Fruit fly (Drosophila melanogaster): ENCODE measurements around the gene smog.
A peak's percentile ranks its signal among the peaks of the same experiment; 100 is the strongest.

smog gene

dm6 chr2L:4821319-4821717 lies 31.3 kb upstream of the smog start (continued):
- peak; percentile 49; the same call in 2 of the 3 replicates for TF ChIP-seq ci (GFP tag; IDR thresholded peaks at IDR 0.05)
- TF ChIP-seq GATAe (GFP tag; conservative IDR thresholded peaks at IDR 0.05): no peak
- no peak for TF ChIP-seq ewg (GFP tag; optimal IDR thresholded peaks at IDR 0.05)
- TF ChIP-seq Trl (optimal IDR thresholded peaks at IDR 0.05): no peak
- peak; percentile 50 for TF ChIP-seq Trl (GFP tag; optimal IDR thresholded peaks at IDR 0.05)
- TF ChIP-seq NC2β (GFP tag; optimal IDR thresholded peaks at IDR 0.05): no peak
- no peak for TF ChIP-seq ftz-f1 (GFP tag; optimal IDR thresholded peaks at IDR 0.05)
- TF ChIP-seq zen2 (GFP tag; IDR thresholded peaks at IDR 0.05; ENCODE audit: partially characterized antibody): no peak
- peak; percentile 49 for TF ChIP-seq CG9817 (tag; optimal IDR thresholded peaks at IDR 0.05)
- no peak for TF ChIP-seq CG18764 (GFP tag; optimal IDR thresholded peaks at IDR 0.05)
- no peak for TF ChIP-seq Hey (tag; optimal IDR thresholded peaks at IDR 0.05)
- TF ChIP-seq Meics (GFP tag; optimal IDR thresholded peaks at IDR 0.05): peak; percentile 85
- no peak for TF ChIP-seq pfk (GFP tag; optimal IDR thresholded peaks at IDR 0.05)
- TF ChIP-seq CG5953 (GFP tag; IDR thresholded peaks at IDR 0.05): no peak
- no peak for TF ChIP-seq cato (GFP tag; optimal IDR thresholded peaks at IDR 0.05; ENCODE audit: borderline replicate concordance)
- no peak; the same call in 1 of the 2 replicates for TF ChIP-seq CG8765 (GFP tag; IDR thresholded peaks at IDR 0.05)
- peak; percentile 71 for TF ChIP-seq Dek (tag; optimal IDR thresholded peaks at IDR 0.05)
- TF ChIP-seq CG17359 (tag; optimal IDR thresholded peaks at IDR 0.05): peak; percentile 75
- peak; percentile 72 for TF ChIP-seq sens (GFP tag)
- TF ChIP-seq pb (GFP tag; optimal IDR thresholded peaks at IDR 0.05): no peak
- TF ChIP-seq onecut (GFP tag; IDR thresholded peaks at IDR 0.05): no peak
- TF ChIP-seq CG12236 (GFP tag; optimal IDR thresholded peaks at IDR 0.05): no peak
- TF ChIP-seq lola (GFP tag; optimal IDR thresholded peaks at IDR 0.05): peak in 1 of 3 experiments; percentile 57
- no peak for TF ChIP-seq tna (GFP tag; IDR thresholded peaks at IDR 0.05; ENCODE audit: partially characterized antibody)
- TF ChIP-seq CG7928 (GFP tag; optimal IDR thresholded peaks at IDR 0.05): peak; percentile 7
- peak; percentile 63 for TF ChIP-seq CG15011 (GFP tag; optimal IDR thresholded peaks at IDR 0.05)
- TF ChIP-seq CG7786 (GFP tag; optimal IDR thresholded peaks at IDR 0.05): no peak
- peak; percentile 18 for TF ChIP-seq CG6654 (GFP tag; optimal IDR thresholded peaks at IDR 0.05)
- TF ChIP-seq mam (GFP tag; optimal IDR thresholded peaks at IDR 0.05): peak; percentile 45
- TF ChIP-seq MESR4 (GFP tag; optimal IDR thresholded peaks at IDR 0.05): no peak
- no peak for TF ChIP-seq nerfin-2 (GFP tag; IDR thresholded peaks at IDR 0.05; ENCODE audit: partially characterized antibody)
- TF ChIP-seq CG3065 (GFP tag; optimal IDR thresholded peaks at IDR 0.05): no peak
- TF ChIP-seq CG15696 (tag; optimal IDR thresholded peaks at IDR 0.05): peak; percentile 26
- TF ChIP-seq CG8290 (GFP tag; optimal IDR thresholded peaks at IDR 0.05): no peak
- peak in 1 of 2 experiments; percentile 42 for TF ChIP-seq CG8290 (tag; optimal IDR thresholded peaks at IDR 0.05)
- TF ChIP-seq seq (GFP tag; IDR thresholded peaks at IDR 0.05): peak; percentile 64
- TF ChIP-seq lov (optimal IDR thresholded peaks at IDR 0.05): no peak
- TF ChIP-seq lov (GFP tag; IDR thresholded peaks at IDR 0.05): no peak
- TF ChIP-seq CG10267 (tag; optimal IDR thresholded peaks at IDR 0.05): peak; percentile 72
- no peak for TF ChIP-seq inv (GFP tag; IDR thresholded peaks at IDR 0.05; ENCODE audit: partially characterized antibody)
- 0 out of 2 replicates have a peak, but pooled peaks have one; percentile 28 for TF ChIP-seq danr (GFP tag; IDR thresholded peaks at IDR 0.05)
- peak; percentile 88 for TF ChIP-seq CG4360 (GFP tag; IDR thresholded peaks at IDR 0.05)
- TF ChIP-seq luna (GFP tag; optimal IDR thresholded peaks at IDR 0.05): no peak
- no peak for TF ChIP-seq tll (GFP tag; optimal IDR thresholded peaks at IDR 0.05)
- peak; percentile 20 for TF ChIP-seq Chrac-16 (GFP tag; optimal IDR thresholded peaks at IDR 0.05)
- peak; percentile 56 for TF ChIP-seq CG1233 (GFP tag; optimal IDR thresholded peaks at IDR 0.05)
- TF ChIP-seq CG14710 (tag; optimal IDR thresholded peaks at IDR 0.05): peak; percentile 42
- peak; percentile 69 for TF ChIP-seq CG3847 (GFP tag; IDR thresholded peaks at IDR 0.05)
- peak; percentile 49 for TF ChIP-seq ind (GFP tag; optimal IDR thresholded peaks at IDR 0.05)
- no peak for TF ChIP-seq tup (GFP tag; optimal IDR thresholded peaks at IDR 0.05)
- peak; percentile 45 for TF ChIP-seq CG7357 (GFP tag; IDR thresholded peaks at IDR 0.05)
